Worm (Caenorhabditis elegans): Measurements from ENCODE around the gene C18D11.6.

C18D11.6 gene

ce11 chrIII:11848317-11848716 lies 38.0 kb downstream of the C18D11.6 start:
- TF ChIP-seq gmeb-1 (tag; optimal IDR thresholded peaks at IDR 0.05) = no peak
- no peak for TF ChIP-seq peb-1 (tag; optimal IDR thresholded peaks at IDR 0.05)
- no peak for TF ChIP-seq nhr-237 (tag; optimal IDR thresholded peaks at IDR 0.05)
- TF ChIP-seq sma-9 (GFP tag; optimal IDR thresholded peaks at IDR 0.05) = no peak
- no peak for TF ChIP-seq sma-9 (tag; optimal IDR thresholded peaks at IDR 0.05)
- TF ChIP-seq snpc-4 (tag; optimal IDR thresholded peaks at IDR 0.05) = no peak
- TF ChIP-seq nhr-23 (tag; optimal IDR thresholded peaks at IDR 0.05) = no peak
- TF ChIP-seq crh-2 (tag; optimal IDR thresholded peaks at IDR 0.05) = no peak

- TF ChIP-seq fos-1 (tag; optimal IDR thresholded peaks at IDR 0.05) (no peak), blmp-1 (tag; optimal IDR thresholded peaks at IDR 0.05; ENCODE audit: insufficient read depth) (no peak), elt-3 (tag; optimal IDR thresholded peaks at IDR 0.05) (no peak), nhr-21 (tag; optimal IDR thresholded peaks at IDR 0.05) (no peak), nhr-12 (tag; optimal IDR thresholded peaks at IDR 0.05) (no peak), sma-9 (GFP tag; optimal IDR thresholded peaks at IDR 0.05) (no peak), sma-9 (tag; optimal IDR thresholded peaks at IDR 0.05) (no peak), sma-3 (GFP tag; optimal IDR thresholded peaks at IDR 0.05) (no peak), nhr-23 (tag; optimal IDR thresholded peaks at IDR 0.05) (no peak), mdl-1 (tag; optimal IDR thresholded peaks at IDR 0.05) (no peak), nhr-237 (tag; optimal IDR thresholded peaks at IDR 0.05) (no peak), ceh-16 (tag; optimal IDR thresholded peaks at IDR 0.05) (no peak), aly-2 (tag; optimal IDR thresholded peaks at IDR 0.05) (no peak)
Measured at ce11 chrIII:11849590-11849989, 39.2 kb downstream of the C18D11.6 start.

- no peak for TF ChIP-seq lin-39 (tag; optimal IDR thresholded peaks at IDR 0.05)
- TF ChIP-seq peb-1 (tag; optimal IDR thresholded peaks at IDR 0.05) = no peak
- TF ChIP-seq lin-13 (GFP tag; optimal IDR thresholded peaks at IDR 0.05) = no peak
- no peak for TF ChIP-seq fos-1 (tag; optimal IDR thresholded peaks at IDR 0.05)
- no peak for TF ChIP-seq ztf-11 (tag; optimal IDR thresholded peaks at IDR 0.05)
- no peak for TF ChIP-seq unc-39 (tag; optimal IDR thresholded peaks at IDR 0.05)
- TF ChIP-seq ztf-1 (GFP tag; conservative IDR thresholded peaks at IDR 0.05) = no peak
- no peak for TF ChIP-seq Y55F3AM.14 (GFP tag; optimal IDR thresholded peaks at IDR 0.05)
- TF ChIP-seq nhr-6 (tag; optimal IDR thresholded peaks at IDR 0.05) = no peak
- TF ChIP-seq unc-55 (GFP tag; optimal IDR thresholded peaks at IDR 0.05) = no peak
- TF ChIP-seq dmd-4 (tag; optimal IDR thresholded peaks at IDR 0.05) = no peak
- TF ChIP-seq sma-9 (GFP tag; optimal IDR thresholded peaks at IDR 0.05) = no peak
- no peak for TF ChIP-seq sma-9 (tag; optimal IDR thresholded peaks at IDR 0.05)
- TF ChIP-seq nhr-237 (tag; optimal IDR thresholded peaks at IDR 0.05) = no peak
- TF ChIP-seq ceh-16 (tag; optimal IDR thresholded peaks at IDR 0.05) = no peak
- no peak for TF ChIP-seq C34F6.9 (tag; optimal IDR thresholded peaks at IDR 0.05)
- TF ChIP-seq unc-62 (GFP tag; optimal IDR thresholded peaks at IDR 0.05) = no peak
- TF ChIP-seq ztf-4 (tag; optimal IDR thresholded peaks at IDR 0.05) = no peak
- no peak for TF ChIP-seq nhr-12 (tag; optimal IDR thresholded peaks at IDR 0.05)
- TF ChIP-seq mdl-1 (tag; optimal IDR thresholded peaks at IDR 0.05) = no peak
- no peak for TF ChIP-seq aly-2 (tag; optimal IDR thresholded peaks at IDR 0.05)
Measured at ce11 chrIII:11853533-11853932, 43.2 kb downstream of the C18D11.6 start.

ce11 chrIII:11856852-11857251 lies 46.5 kb downstream of the C18D11.6 start:
- no peak for TF ChIP-seq unc-62 (GFP tag; optimal IDR thresholded peaks at IDR 0.05)
- no peak for TF ChIP-seq fos-1 (tag; optimal IDR thresholded peaks at IDR 0.05)
- TF ChIP-seq R02D3.7 (tag; optimal IDR thresholded peaks at IDR 0.05) = no peak
- TF ChIP-seq sma-3 (GFP tag; optimal IDR thresholded peaks at IDR 0.05) = no peak
- TF ChIP-seq elt-3 (tag; optimal IDR thresholded peaks at IDR 0.05) = no peak
- no peak for TF ChIP-seq unc-55 (GFP tag; optimal IDR thresholded peaks at IDR 0.05)
- no peak for TF ChIP-seq peb-1 (tag; optimal IDR thresholded peaks at IDR 0.05)
- TF ChIP-seq mab-5 (tag; optimal IDR thresholded peaks at IDR 0.05) = no peak
- TF ChIP-seq lin-39 (tag; optimal IDR thresholded peaks at IDR 0.05) = no peak
- no peak for TF ChIP-seq skn-1 (tag; optimal IDR thresholded peaks at IDR 0.05)
- no peak for TF ChIP-seq dmd-4 (tag; optimal IDR thresholded peaks at IDR 0.05)
- TF ChIP-seq nhr-6 (tag; optimal IDR thresholded peaks at IDR 0.05) = no peak
- no peak for TF ChIP-seq ZK546.5 (tag; optimal IDR thresholded peaks at IDR 0.05)
- no peak for TF ChIP-seq lin-11 (tag; optimal IDR thresholded peaks at IDR 0.05)
- no peak for TF ChIP-seq unc-39 (tag; optimal IDR thresholded peaks at IDR 0.05)
- TF ChIP-seq ztf-11 (tag; optimal IDR thresholded peaks at IDR 0.05) = no peak
- TF ChIP-seq blmp-1 (tag; optimal IDR thresholded peaks at IDR 0.05; ENCODE audit: insufficient read depth) = no peak
- TF ChIP-seq aly-2 (tag; optimal IDR thresholded peaks at IDR 0.05) = no peak
- no peak for TF ChIP-seq ceh-82 (tag; optimal IDR thresholded peaks at IDR 0.05)

Data from whole organism, L2 larva.